Fruit fly (Drosophila melanogaster): ENCODE measurements around the gene Rrp40.

Rrp40 gene

dm6 chr2L:1727162-1727825 lies 1.2 kb upstream of the Rrp40 start:
- TF ChIP-seq noc (tag; optimal IDR thresholded peaks at IDR 0.05), result no peak

DNA sequence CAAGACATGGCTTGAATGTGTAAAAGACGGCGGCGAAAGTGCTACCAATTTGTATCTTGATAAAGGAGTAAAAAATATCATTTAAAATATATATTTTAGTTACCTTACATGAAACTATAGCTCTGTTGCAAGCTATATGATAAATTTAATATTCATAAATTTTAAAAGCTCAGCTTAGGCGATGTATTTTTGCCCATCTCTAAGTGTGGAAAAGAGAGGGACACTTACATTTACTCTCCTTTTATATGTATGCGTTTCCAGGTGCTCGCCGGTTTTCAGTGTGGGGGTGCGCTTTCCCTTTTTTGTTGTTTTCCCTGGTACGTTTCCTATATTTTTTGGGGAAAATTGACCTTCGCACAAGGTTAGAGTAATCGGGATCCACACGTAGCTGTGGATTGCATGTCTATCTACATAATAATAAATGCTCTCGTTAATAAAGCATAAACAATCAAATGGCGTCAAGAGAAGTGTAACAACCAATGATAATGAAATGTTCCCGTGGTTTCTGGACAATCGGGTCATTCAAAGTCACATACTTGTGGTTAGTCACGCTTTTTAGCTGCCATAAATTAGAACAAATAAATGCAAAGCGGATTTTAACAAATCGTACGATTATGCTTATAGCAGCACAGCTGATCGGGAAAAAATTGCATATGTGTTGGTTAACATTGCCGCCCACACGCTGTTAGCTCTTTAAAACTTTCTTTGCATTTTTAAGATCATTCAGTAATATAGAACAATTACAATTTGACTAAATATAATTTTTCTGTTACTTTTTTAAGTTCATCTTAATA lies 509 bp upstream of the Rrp40 start:
- peak; percentile 100 for TF ChIP-seq noc (tag; optimal IDR thresholded peaks at IDR 0.05)

- peak; percentile 74 for TF ChIP-seq noc (tag; optimal IDR thresholded peaks at IDR 0.05)
These were observed 1.1 kb downstream of the Rrp40 start, which contains the start of the genes Eno and CG31937 for dm6 chr2L:1729607-1730011. Gene Eno (minus strand): TSS chr2L:1729636. Gene CG31937 (plus strand): TSS chr2L:1729887.

DNA sequence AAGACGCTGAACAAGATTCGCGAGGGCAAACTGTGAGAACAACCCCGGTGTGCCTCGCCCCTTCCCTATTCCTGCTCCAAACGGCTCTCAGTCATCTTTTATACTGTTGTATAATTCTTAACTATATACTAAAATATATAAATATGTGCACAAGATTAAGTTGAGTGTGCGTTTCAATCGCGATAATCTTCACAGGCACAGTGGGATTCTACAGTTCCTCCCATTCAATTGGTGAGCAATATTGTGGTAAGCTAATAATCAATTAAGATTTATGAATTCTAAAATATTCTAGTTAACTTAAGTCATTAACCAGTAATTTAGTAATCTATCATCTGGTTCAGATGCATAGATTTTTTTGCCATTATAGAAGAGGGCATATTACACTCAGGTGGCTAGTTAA lies 2.4 kb downstream of the Rrp40 start:
- peak; percentile 80 for TF ChIP-seq noc (tag; optimal IDR thresholded peaks at IDR 0.05)

DNA sequence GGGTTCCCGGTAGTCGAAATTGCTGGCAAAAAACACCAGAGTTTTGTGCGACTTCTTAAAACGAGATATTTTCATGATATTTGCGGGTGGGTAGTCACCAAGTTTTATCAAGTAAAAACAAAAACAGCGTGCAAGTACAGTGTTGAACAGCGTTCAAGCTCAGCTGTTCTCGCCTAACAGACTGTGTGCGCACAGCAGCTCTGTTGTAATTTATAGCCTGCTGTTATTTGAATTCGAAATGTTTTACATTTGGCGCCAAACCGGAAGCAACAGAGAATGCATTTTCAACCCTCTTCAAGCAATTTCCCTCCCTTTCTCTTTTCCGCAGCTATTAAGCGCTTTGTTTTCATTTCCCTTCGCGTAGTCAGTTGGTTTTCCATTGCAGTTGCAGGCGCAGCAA lies 3.7 kb downstream of the Rrp40 start, which contains the start of the genes CG17652 and CG17646:
Gene CG17652, minus strand, starts transcription at position 168 of the 400 bp plus-strand sequence.
Gene CG17646, plus strand, starts transcription at position 336 of the 400 bp plus-strand sequence.
- TF ChIP-seq noc (tag; optimal IDR thresholded peaks at IDR 0.05), result no peak

DNA sequence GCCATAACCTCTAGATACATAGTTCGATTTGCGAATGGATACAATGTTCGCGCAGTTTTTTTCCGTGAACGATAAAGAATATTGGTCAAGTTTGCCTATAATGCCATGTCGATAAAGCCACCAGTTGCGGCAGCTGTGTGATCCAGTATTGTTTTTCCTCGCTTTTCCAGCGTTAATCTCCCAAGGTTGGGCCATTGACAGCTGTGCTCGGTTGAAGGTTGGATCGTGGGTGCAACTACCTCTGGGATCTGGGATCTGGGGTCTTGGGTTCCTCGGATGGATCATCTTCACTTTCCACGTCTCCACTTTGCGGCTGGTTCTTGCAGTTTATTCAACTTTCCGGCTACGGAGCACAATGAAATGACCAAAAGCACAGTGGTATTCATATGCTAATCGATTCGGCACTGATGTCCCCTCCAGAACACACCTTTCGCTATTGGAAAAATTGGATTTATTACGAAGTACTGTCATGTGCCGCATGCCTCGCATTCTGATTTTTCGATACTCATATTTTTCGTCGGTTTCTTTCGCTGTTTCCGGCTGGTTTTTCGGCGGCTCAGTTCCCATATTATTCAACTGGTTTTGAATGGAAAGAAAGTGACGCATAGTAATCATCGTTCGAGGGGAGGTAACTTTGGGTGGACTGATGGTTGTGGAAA lies 4.8 kb downstream of the Rrp40 start:
- TF ChIP-seq noc (tag; optimal IDR thresholded peaks at IDR 0.05), result no peak

DNA sequence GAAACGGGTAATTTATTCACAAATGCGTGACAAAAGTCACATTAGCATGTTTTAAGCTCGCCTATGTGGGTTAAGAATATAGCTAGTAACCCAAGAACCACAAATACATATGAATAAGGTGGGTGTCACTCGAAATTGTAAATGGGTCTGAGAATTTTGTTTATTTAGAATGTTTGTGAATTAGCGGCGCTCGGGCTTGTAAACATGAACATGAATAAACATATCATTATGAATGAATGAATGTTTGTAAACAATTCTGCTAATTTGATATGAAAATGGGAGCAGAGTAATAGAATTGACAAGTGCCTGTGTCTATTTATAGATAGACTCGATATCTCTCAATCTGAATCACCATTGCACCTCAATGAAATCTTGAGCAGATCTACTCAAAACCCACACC lies 6.6 kb downstream of the Rrp40 start:
- no peak for TF ChIP-seq noc (tag; optimal IDR thresholded peaks at IDR 0.05)

DNA sequence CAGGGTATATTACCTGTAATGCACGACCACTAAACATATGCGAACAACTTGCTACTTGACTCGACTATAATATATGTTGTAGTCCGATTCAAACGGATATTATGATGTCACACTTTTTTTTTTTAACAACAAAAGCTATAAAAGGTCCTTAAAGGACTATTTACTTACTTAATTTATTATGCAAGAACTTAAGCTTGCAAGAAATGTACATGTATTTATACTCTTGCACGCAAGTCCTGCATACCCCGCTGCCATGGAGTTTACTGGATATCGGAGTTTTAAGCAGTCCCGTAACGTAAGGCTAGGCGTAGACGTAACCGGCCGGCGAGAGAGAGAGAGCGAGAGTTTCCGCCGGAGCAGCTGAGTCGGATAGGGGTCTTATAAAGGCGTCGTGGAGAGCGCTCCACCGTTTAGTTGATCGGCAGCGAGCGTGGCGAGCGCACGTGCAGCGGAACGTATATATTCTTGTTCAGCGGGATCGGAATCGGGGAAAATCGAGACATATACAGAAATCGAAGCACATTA lies 8.6 kb downstream of the Rrp40 start:
- peak; percentile 84 for TF ChIP-seq noc (tag; optimal IDR thresholded peaks at IDR 0.05)

dm6 chr2L:1738054-1738453 lies 9.5 kb downstream of the Rrp40 start:
- TF ChIP-seq noc (tag; optimal IDR thresholded peaks at IDR 0.05), result no peak

dm6 chr2L:1740095-1740494 lies 11.6 kb downstream of the Rrp40 start:
- no peak for TF ChIP-seq noc (tag; optimal IDR thresholded peaks at IDR 0.05)

DNA sequence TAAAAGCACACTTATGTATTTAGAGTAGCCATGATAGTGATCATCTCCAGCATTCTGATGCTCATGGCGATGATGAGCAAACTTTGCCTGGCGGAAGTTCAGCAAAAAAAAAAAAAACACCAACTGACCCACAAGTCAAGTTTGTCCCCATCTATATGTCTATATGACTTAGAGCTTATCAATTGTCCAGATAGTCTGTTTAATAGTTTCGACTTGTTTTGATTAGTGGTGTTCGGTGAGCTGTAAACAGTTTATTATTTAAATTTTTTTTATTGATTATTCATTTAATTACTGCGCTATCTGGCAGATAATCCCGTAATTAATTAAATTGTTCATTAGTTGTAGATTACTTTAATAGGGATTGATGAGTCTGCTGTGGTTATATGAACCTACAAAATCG lies 15.3 kb downstream of the Rrp40 start:
- peak; percentile 54 for TF ChIP-seq noc (tag; optimal IDR thresholded peaks at IDR 0.05)

dm6 chr2L:1748410-1748809 lies 19.9 kb downstream of the Rrp40 start:
- TF ChIP-seq noc (tag; optimal IDR thresholded peaks at IDR 0.05), result no peak

dm6 chr2L:1751953-1752352 lies 23.4 kb downstream of the Rrp40 start, which contains the start of the genes CG17712 and CG17648:
Gene CG17712 (minus strand): TSS chr2L:1752122.
Gene CG17648 (plus strand): TSS chr2L:1752308.
- no peak for TF ChIP-seq noc (tag; optimal IDR thresholded peaks at IDR 0.05)

DNA sequence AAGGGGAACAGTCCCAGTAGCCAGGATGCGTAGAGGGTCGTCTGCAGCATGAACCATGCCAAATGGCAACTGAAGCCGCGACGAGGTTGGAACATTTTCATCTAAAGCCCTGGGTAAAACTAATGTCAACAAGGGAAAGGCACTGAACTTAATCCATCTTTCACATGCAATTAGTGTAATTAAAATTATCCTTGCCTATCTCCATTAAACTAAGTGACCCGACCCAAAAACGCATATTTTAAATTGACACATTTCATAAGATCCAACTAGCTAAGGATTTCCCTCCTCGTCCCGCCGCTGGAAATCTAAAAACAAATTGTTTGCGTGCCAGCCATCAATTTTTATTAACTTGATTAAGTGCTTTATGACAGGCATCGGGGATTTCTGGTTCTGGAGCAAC lies 27.8 kb downstream of the Rrp40 start, which contains the start of gene Gr22f:
Gene Gr22f, minus strand, starts transcription at position 101 of the 400 bp plus-strand sequence.
- TF ChIP-seq noc (tag; optimal IDR thresholded peaks at IDR 0.05), result no peak

dm6 chr2L:1758853-1759252 lies 30.3 kb downstream of the Rrp40 start, which contains the start of gene CG17650:
Gene CG17650 (minus strand): TSS chr2L:1759093.
- TF ChIP-seq noc (tag; optimal IDR thresholded peaks at IDR 0.05), result no peak

Data from whole organism, larva.